Worm (Caenorhabditis elegans) whole organism, L4/young adult: ENCODE results near the gene col-118.

Experiments
- W03F9.2 ChIP-seq: fragments of 150-350 bp; optimal IDR thresholded peaks from 2 replicates; lab custom pipeline; 2014; ENCODE audit warnings: missing biosample characterization, missing genetic modification characterization
- dao-5 ChIP-seq: sonication (generic microtip); optimal IDR thresholded peaks from 2 replicates; lab custom pipeline; 2016; ENCODE audit warnings: missing genotype, missing genetic modification characterization, moderate library complexity, missing compliant biosample characterization
- him-1 ChIP-seq: sonication (generic microtip); optimal IDR thresholded peaks from 2 replicates; lab custom pipeline; 2016; ENCODE audit warnings: missing genotype, missing genetic modification reagents, missing genetic modification characterization, missing compliant biosample characterization

The col-118 gene

ce11 chrIV:8847918-8848317, at the start of gene col-118:
Gene col-118 (plus strand): TSS chrIV:8848218.
- TF ChIP-seq W03F9.2: no peak
- no peak for TF ChIP-seq dao-5 (tag; lab: Kevin White, UChicago)
- no peak for TF ChIP-seq him-1 (tag; lab: Kevin White, UChicago)

ce11 chrIV:8798255-8798654, 49.8 kb upstream of the col-118 start, which contains the start of gene clec-182:
Gene clec-182 (minus strand): TSS chrIV:8798355.
- no peak for TF ChIP-seq dao-5 (tag; lab: Kevin White, UChicago)
- TF ChIP-seq him-1 (tag; lab: Kevin White, UChicago): no peak
- no peak for TF ChIP-seq W03F9.2

ce11 chrIV:8807327-8807726, 40.7 kb upstream of the col-118 start:
- TF ChIP-seq W03F9.2: no peak
- TF ChIP-seq him-1 (tag; lab: Kevin White, UChicago): no peak
- TF ChIP-seq dao-5 (tag; lab: Kevin White, UChicago): no peak

ce11 chrIV:8813614-8814013, 34.4 kb upstream of the col-118 start, which contains the start of gene exc-5:
Gene exc-5 (minus strand): TSS chrIV:8813670.
- no peak for TF ChIP-seq W03F9.2
- no peak for TF ChIP-seq dao-5 (tag; lab: Kevin White, UChicago)
- no peak for TF ChIP-seq him-1 (tag; lab: Kevin White, UChicago)

ce11 chrIV:8815162-8815561, 32.9 kb upstream of the col-118 start:
- no peak for TF ChIP-seq W03F9.2
- no peak for TF ChIP-seq him-1 (tag; lab: Kevin White, UChicago)
- no peak for TF ChIP-seq dao-5 (tag; lab: Kevin White, UChicago)

ce11 chrIV:8816029-8816428, 32.0 kb upstream of the col-118 start, which contains the start of gene grsp-2:
Gene grsp-2 (plus strand): TSS chrIV:8816329.
- TF ChIP-seq W03F9.2 (no peak), him-1 (tag; lab: Kevin White, UChicago) (no peak), dao-5 (tag; lab: Kevin White, UChicago) (no peak)

ce11 chrIV:8816617-8817016, 31.4 kb upstream of the col-118 start:
- no peak for TF ChIP-seq him-1 (tag; lab: Kevin White, UChicago)
- TF ChIP-seq dao-5 (tag; lab: Kevin White, UChicago): no peak
- no peak for TF ChIP-seq W03F9.2

ce11 chrIV:8817639-8818038, 30.4 kb upstream of the col-118 start, which contains the start of gene T28C6.10:
Gene T28C6.10 (plus strand): TSS chrIV:8817939.
- no peak for TF ChIP-seq dao-5 (tag; lab: Kevin White, UChicago)

- TF ChIP-seq dao-5 (tag; lab: Kevin White, UChicago) (no peak), W03F9.2 (no peak), him-1 (tag; lab: Kevin White, UChicago) (no peak)
These were observed 28.5 kb upstream of the col-118 start for ce11 chrIV:8819471-8819870.

- TF ChIP-seq W03F9.2: no peak
- no peak for TF ChIP-seq him-1 (tag; lab: Kevin White, UChicago)
- TF ChIP-seq dao-5 (tag; lab: Kevin White, UChicago): no peak
These were observed 28.0 kb upstream of the col-118 start, which contains the start of gene T28C6.3 for ce11 chrIV:8820041-8820440. Gene T28C6.3 (plus strand): TSS chrIV:8820341.

- TF ChIP-seq dao-5 (tag; lab: Kevin White, UChicago) (no peak), him-1 (tag; lab: Kevin White, UChicago) (no peak), W03F9.2 (no peak)
These were observed 26.9 kb upstream of the col-118 start, which contains the start of gene T28C6.5 for ce11 chrIV:8821147-8821546. Gene T28C6.5 (plus strand): TSS chrIV:8821447.

ce11 chrIV:8822598-8822997, 25.4 kb upstream of the col-118 start:
- no peak for TF ChIP-seq dao-5 (tag; lab: Kevin White, UChicago)
- no peak for TF ChIP-seq him-1 (tag; lab: Kevin White, UChicago)
- no peak for TF ChIP-seq W03F9.2

ce11 chrIV:8824145-8824833, 23.7 kb upstream of the col-118 start, which contains the start of the genes col-117 and col-3:
Gene col-117 (minus strand): TSS chrIV:8824195.
Gene col-3 (plus strand): TSS chrIV:8824783.
- TF ChIP-seq W03F9.2: no peak
- TF ChIP-seq him-1 (tag; lab: Kevin White, UChicago): no peak
- no peak for TF ChIP-seq dao-5 (tag; lab: Kevin White, UChicago)

- TF ChIP-seq dao-5 (tag; lab: Kevin White, UChicago) (no peak), W03F9.2 (no peak), him-1 (tag; lab: Kevin White, UChicago) (no peak)
These were observed 21.9 kb upstream of the col-118 start for ce11 chrIV:8825997-8826605.
